Fruit fly (Drosophila melanogaster): ENCODE results near the gene COX4.

COX4 gene

DNA sequence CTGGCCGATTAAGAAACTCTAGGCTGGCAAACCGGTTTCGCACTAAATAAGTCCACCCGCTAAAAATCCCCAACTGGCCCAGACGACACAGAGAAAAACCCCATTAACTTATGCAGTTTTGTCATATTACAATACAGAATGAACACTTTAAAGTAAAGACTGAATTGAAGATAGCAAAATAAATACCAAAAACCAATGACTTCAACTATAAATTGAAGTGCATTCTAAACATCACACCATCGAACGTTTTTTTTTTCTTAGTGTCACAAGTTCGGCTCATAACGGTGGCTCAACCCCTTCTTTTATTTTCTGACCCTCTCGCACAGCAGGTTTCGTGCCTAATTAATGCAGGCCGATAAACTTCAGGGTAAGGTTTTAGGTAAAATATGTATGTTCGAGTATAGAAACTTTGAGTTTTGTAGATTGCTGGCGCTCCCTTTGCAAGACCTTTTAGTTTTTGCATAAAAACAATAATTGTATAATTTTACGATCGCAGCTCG lies 17.1 kb upstream of the COX4 start (continued):
- TF ChIP-seq vvl (GFP tag; IDR thresholded peaks at IDR 0.05) (peak; percentile 89), E2f1 (GFP tag; IDR thresholded peaks at IDR 0.05) (peak; percentile 92), CG14710 (tag; optimal IDR thresholded peaks at IDR 0.05) (peak; percentile 63), en (GFP tag; optimal IDR thresholded peaks at IDR 0.05) (peak; percentile 51), CG2116 (GFP tag; optimal IDR thresholded peaks at IDR 0.05) (peak; percentile 41), tup (GFP tag; optimal IDR thresholded peaks at IDR 0.05) (peak; percentile 78), CG12942 (GFP tag; optimal IDR thresholded peaks at IDR 0.05) (peak; percentile 70), zen2 (GFP tag; IDR thresholded peaks at IDR 0.05; ENCODE audit: partially characterized antibody) (no peak), Xbp1 (GFP tag; optimal IDR thresholded peaks at IDR 0.05) (peak; percentile 89), Meics (GFP tag; optimal IDR thresholded peaks at IDR 0.05) (peak; percentile 86), CG11093 (GFP tag; IDR thresholded peaks at IDR 0.05) (peak; percentile 89), ssp (GFP tag; IDR thresholded peaks at IDR 0.05) (peak; percentile 75), CG10979 (tag; optimal IDR thresholded peaks at IDR 0.05) (peak; percentile 75), eve (GFP tag; optimal IDR thresholded peaks at IDR 0.05) (peak in 1 of 2 experiments; percentile 94), CG8944 (GFP tag; optimal IDR thresholded peaks at IDR 0.05) (peak; percentile 84), grau (tag; optimal IDR thresholded peaks at IDR 0.05) (peak; percentile 82), Abd-B (GFP tag; optimal IDR thresholded peaks at IDR 0.05) (peak; percentile 32), cad (GFP tag; optimal IDR thresholded peaks at IDR 0.05) (no peak), CG15479 (GFP tag; optimal IDR thresholded peaks at IDR 0.05) (no peak), Neu2 (GFP tag; optimal IDR thresholded peaks at IDR 0.05; ENCODE audit: borderline replicate concordance) (no peak), CG18619 (GFP tag; optimal IDR thresholded peaks at IDR 0.05) (peak; percentile 79), MTF-1 (GFP tag; optimal IDR thresholded peaks at IDR 0.05; ENCODE audit: borderline replicate concordance) (peak; percentile 7), CG13287 (GFP tag; IDR thresholded peaks at IDR 0.05; ENCODE audit: partially characterized antibody) (no peak; the same call in 1 of the 2 replicates), lov (optimal IDR thresholded peaks at IDR 0.05) (no peak), lov (GFP tag; IDR thresholded peaks at IDR 0.05) (peak; percentile 83), Hsf (GFP tag; optimal IDR thresholded peaks at IDR 0.05) (peak; percentile 85), ems (GFP tag; optimal IDR thresholded peaks at IDR 0.05) (peak; percentile 56), ash1 (GFP tag; optimal IDR thresholded peaks at IDR 0.05) (no peak), D (optimal IDR thresholded peaks at IDR 0.05) (no peak), D (GFP tag; optimal IDR thresholded peaks at IDR 0.05) (peak; percentile 67), z (GFP tag; IDR thresholded peaks at IDR 0.05) (no peak), CG4707 (GFP tag; optimal IDR thresholded peaks at IDR 0.05) (peak; percentile 36), CG2875 (GFP tag; optimal IDR thresholded peaks at IDR 0.05) (peak; percentile 71), CG10654 (GFP tag; optimal IDR thresholded peaks at IDR 0.05) (peak; percentile 58), CrebB (tag; optimal IDR thresholded peaks at IDR 0.05) (peak; percentile 83), Sin3A (optimal IDR thresholded peaks at IDR 0.05) (no peak), gsb-n (tag; optimal IDR thresholded peaks at IDR 0.05) (peak; percentile 69), row (GFP tag; IDR thresholded peaks at IDR 0.05) (peak; percentile 92), sqz (GFP tag; optimal IDR thresholded peaks at IDR 0.05) (peak; percentile 3), CG8924 (tag; optimal IDR thresholded peaks at IDR 0.05) (peak; percentile 81), az2 (GFP tag; optimal IDR thresholded peaks at IDR 0.05) (peak; percentile 85), Tbp (GFP tag; optimal IDR thresholded peaks at IDR 0.05) (no peak), Hey (tag; optimal IDR thresholded peaks at IDR 0.05) (no peak), chn (GFP tag; optimal IDR thresholded peaks at IDR 0.05) (peak; percentile 85), Pdp1 (GFP tag; optimal IDR thresholded peaks at IDR 0.05) (peak; percentile 59 to 71), CG13894 (tag; optimal IDR thresholded peaks at IDR 0.05) (peak; percentile 56), CG5180 (GFP tag; optimal IDR thresholded peaks at IDR 0.05) (peak; percentile 53), CG6813 (GFP tag; optimal IDR thresholded peaks at IDR 0.05) (peak; percentile 76), CG30431 (GFP tag; optimal IDR thresholded peaks at IDR 0.05) (peak; percentile 73), CG7786 (GFP tag; optimal IDR thresholded peaks at IDR 0.05) (peak; percentile 89), phol (tag; optimal IDR thresholded peaks at IDR 0.05) (peak; percentile 79)
